Worm (Caenorhabditis elegans): ENCODE measurements around the gene fbxa-188.

The fbxa-188 gene

ce11 chrV:17302754-17303153, 42.0 kb downstream of the fbxa-188 start, which contains the start of gene sri-70:
TSS of gene sri-70 (plus strand) at chrV:17303054.
- no peak for TF ChIP-seq tab-1 (GFP tag; IDR thresholded peaks at IDR 0.05)
- TF ChIP-seq T22C8.4 (GFP tag; IDR thresholded peaks at IDR 0.05), result no peak
- TF ChIP-seq ztf-29 (GFP tag; IDR thresholded peaks at IDR 0.05), result no peak
- no peak for TF ChIP-seq med-1 (GFP tag; optimal IDR thresholded peaks at IDR 0.05; ENCODE audit: insufficient read depth)
- no peak for TF ChIP-seq ref-1 (GFP tag; conservative IDR thresholded peaks at IDR 0.05)
- no peak for TF ChIP-seq ztf-23 (GFP tag; IDR thresholded peaks at IDR 0.05)
- no peak for TF ChIP-seq flt-1 (GFP tag; IDR thresholded peaks at IDR 0.05)
- TF ChIP-seq klf-2 (GFP tag; conservative IDR thresholded peaks at IDR 0.05), result no peak
- no peak for TF ChIP-seq cog-1 (tag; optimal IDR thresholded peaks at IDR 0.05)

ce11 chrV:17301375-17301774, 43.4 kb downstream of the fbxa-188 start, which contains the start of gene K10G4.5:
TSS of gene K10G4.5 (minus strand) at chrV:17301475.
- no peak for TF ChIP-seq flt-1 (GFP tag; IDR thresholded peaks at IDR 0.05)
- no peak for TF ChIP-seq T22C8.4 (GFP tag; IDR thresholded peaks at IDR 0.05)
- TF ChIP-seq tab-1 (GFP tag; IDR thresholded peaks at IDR 0.05), result no peak
- TF ChIP-seq klf-2 (GFP tag; conservative IDR thresholded peaks at IDR 0.05), result no peak
- no peak for TF ChIP-seq med-1 (GFP tag; optimal IDR thresholded peaks at IDR 0.05; ENCODE audit: insufficient read depth)
- no peak for TF ChIP-seq ztf-23 (GFP tag; IDR thresholded peaks at IDR 0.05)
- no peak for TF ChIP-seq ref-1 (GFP tag; conservative IDR thresholded peaks at IDR 0.05)
- no peak for TF ChIP-seq ztf-29 (GFP tag; IDR thresholded peaks at IDR 0.05)
- no peak for TF ChIP-seq cog-1 (tag; optimal IDR thresholded peaks at IDR 0.05)

- no peak for TF ChIP-seq ztf-29 (GFP tag; IDR thresholded peaks at IDR 0.05)
- no peak for TF ChIP-seq klf-2 (GFP tag; conservative IDR thresholded peaks at IDR 0.05)
- TF ChIP-seq ref-1 (GFP tag; conservative IDR thresholded peaks at IDR 0.05), result no peak
- no peak for TF ChIP-seq cog-1 (tag; optimal IDR thresholded peaks at IDR 0.05)
- TF ChIP-seq flt-1 (GFP tag; IDR thresholded peaks at IDR 0.05), result no peak
- TF ChIP-seq tab-1 (GFP tag; IDR thresholded peaks at IDR 0.05), result no peak
Measured at ce11 chrV:17298657-17299056, 46.1 kb downstream of the fbxa-188 start.

DNA sequence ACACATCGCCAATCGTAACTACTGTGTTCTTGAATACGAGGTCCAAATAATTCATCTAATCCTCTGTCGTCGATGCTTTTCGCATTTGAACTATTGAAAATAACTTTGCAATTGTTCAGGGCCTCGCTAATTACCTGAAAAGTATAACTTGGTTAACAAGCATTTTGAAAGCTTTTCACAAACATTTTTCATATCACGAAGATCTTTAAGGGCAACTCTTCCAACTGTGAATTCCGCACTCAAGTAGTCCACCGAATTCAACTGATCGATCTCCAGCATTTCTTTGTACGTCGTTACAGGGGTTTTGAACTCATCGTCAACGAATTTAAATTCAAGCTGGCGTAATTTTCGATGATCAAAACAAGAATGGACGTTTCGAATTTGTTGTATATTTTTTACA, 48.3 kb downstream of the fbxa-188 start:
- TF ChIP-seq cog-1 (tag; optimal IDR thresholded peaks at IDR 0.05), result no peak
- no peak for TF ChIP-seq flt-1 (GFP tag; IDR thresholded peaks at IDR 0.05)
- TF ChIP-seq tab-1 (GFP tag; IDR thresholded peaks at IDR 0.05), result no peak
- no peak for TF ChIP-seq ztf-23 (GFP tag; IDR thresholded peaks at IDR 0.05)
- no peak for TF ChIP-seq ref-1 (GFP tag; conservative IDR thresholded peaks at IDR 0.05)
- TF ChIP-seq ztf-29 (GFP tag; IDR thresholded peaks at IDR 0.05), result no peak

All from whole organism, midembryonic.